Fruit fly (Drosophila melanogaster) whole organism, prepupa: Measurements from ENCODE around the gene Samuel.

ENCODE experiments used
- Blimp-1 ChIP-seq: fragments of 200-800 bp; sonication (Bioruptor generic); optimal IDR thresholded peaks from 3 replicates; lab custom pipeline; 2017; ENCODE audit warnings: missing biosample characterization, missing genetic modification characterization, mild to moderate bottlenecking, moderate library complexity, missing genetic modification reagents
- CG10631 ChIP-seq: fragments of 200-800 bp; sonication (Bioruptor generic); optimal IDR thresholded peaks from 2 replicates; lab custom pipeline; 2016; ENCODE audit warnings: missing biosample characterization, missing genetic modification characterization
- CG10669 ChIP-seq: fragments of 200-800 bp; sonication (Bioruptor generic); optimal IDR thresholded peaks from 3 replicates; lab custom pipeline; 2018; ENCODE audit warnings: missing biosample characterization, mild to moderate bottlenecking, missing genetic modification characterization, moderate library complexity
- CG11294 ChIP-seq: fragments of 200-800 bp; sonication (Bioruptor generic); IDR thresholded peaks from 2 replicates; pipeline ENCODE4 v1.3.6; 2022; ENCODE audit warnings: missing biosample characterization, missing genetic modification characterization
- CG11762 ChIP-seq: fragments of 200-800 bp; sonication (Bioruptor generic); optimal IDR thresholded peaks from 3 replicates; lab custom pipeline; 2016; ENCODE audit warnings: missing biosample characterization, missing genetic modification characterization; ENCODE audit not compliant: insufficient read depth
- CG11902 ChIP-seq: fragments of 200-800 bp; sonication (Bioruptor generic); optimal IDR thresholded peaks from 3 replicates; lab custom pipeline; 2016; ENCODE audit warnings: missing biosample characterization, missing genetic modification characterization
- CG15336 ChIP-seq: fragments of 200-800 bp; sonication (Bioruptor generic); IDR thresholded peaks from 2 replicates; pipeline ENCODE4 v1.3.6; 2022; ENCODE audit warnings: missing biosample characterization, missing genetic modification characterization
- CG1621 ChIP-seq: fragments of 200-800 bp; sonication (Bioruptor generic); optimal IDR thresholded peaks from 3 replicates; lab custom pipeline; 2018; ENCODE audit warnings: missing biosample characterization, mild to moderate bottlenecking, missing genetic modification characterization
- CG16779 ChIP-seq: fragments of 200-800 bp; sonication (Bioruptor generic); optimal IDR thresholded peaks from 3 replicates; lab custom pipeline; 2017; ENCODE audit warnings: missing biosample characterization, mild to moderate bottlenecking, missing genetic modification characterization
- CG31627 ChIP-seq: fragments of 200-800 bp; sonication (Bioruptor generic); optimal IDR thresholded peaks from 3 replicates; lab custom pipeline; 2016; ENCODE audit warnings: missing biosample characterization, missing genetic modification characterization
- CG4318 ChIP-seq: fragments of 200-800 bp; sonication (Bioruptor generic); optimal IDR thresholded peaks from 3 replicates; lab custom pipeline; 2017; ENCODE audit warnings: missing biosample characterization, mild to moderate bottlenecking, missing genetic modification characterization
- CG6163 ChIP-seq: fragments of 200-800 bp; sonication (Bioruptor generic); IDR thresholded peaks from 3 replicates; pipeline ENCODE4 v1.3.6; 2022; ENCODE audit warnings: missing biosample characterization, missing genetic modification characterization
- CG6276 ChIP-seq: fragments of 200-800 bp; sonication (Bioruptor generic); optimal IDR thresholded peaks from 2 replicates; lab custom pipeline; 2017; ENCODE audit warnings: missing biosample characterization, mild to moderate bottlenecking, missing genetic modification characterization
- CG6792 ChIP-seq: fragments of 200-800 bp; sonication (Bioruptor generic); optimal IDR thresholded peaks from 3 replicates; lab custom pipeline; 2016; ENCODE audit warnings: missing biosample characterization, missing genetic modification characterization
- CG6808 ChIP-seq: fragments of 200-800 bp; sonication (Bioruptor generic); optimal IDR thresholded peaks from 3 replicates; lab custom pipeline; 2017; ENCODE audit warnings: missing biosample characterization, missing genetic modification characterization, mild to moderate bottlenecking, moderate library complexity, missing genetic modification reagents
- CG7368 ChIP-seq: fragments of 200-800 bp; sonication (Bioruptor generic); optimal IDR thresholded peaks from 3 replicates; lab custom pipeline; 2016; ENCODE audit warnings: missing biosample characterization, missing genetic modification characterization
- CG8119 ChIP-seq: fragments of 200-800 bp; sonication (Bioruptor generic); IDR thresholded peaks from 3 replicates; pipeline ENCODE4 v1.3.6; 2022; ENCODE audit warnings: missing biosample characterization, missing genetic modification characterization
- CG8319 ChIP-seq: fragments of 200-800 bp; sonication (Bioruptor generic); optimal IDR thresholded peaks from 3 replicates; lab custom pipeline; 2016; ENCODE audit warnings: missing biosample characterization, missing genetic modification characterization
- CG9139 ChIP-seq: fragments of 200-800 bp; sonication (Bioruptor generic); optimal IDR thresholded peaks from 3 replicates; lab custom pipeline; 2017; ENCODE audit warnings: missing biosample characterization, mild to moderate bottlenecking, missing genetic modification characterization
- Eip75B ChIP-seq: fragments of 200-800 bp; sonication (Bioruptor generic); optimal IDR thresholded peaks from 3 replicates; lab custom pipeline; 2016; ENCODE audit warnings: missing biosample characterization, missing genetic modification characterization
- Eip78C ChIP-seq: fragments of 200-800 bp; sonication (Bioruptor generic); peaks from one replicate; lab custom pipeline; 2016; ENCODE audit warnings: missing biosample characterization, missing genetic modification characterization
- Eip93F ChIP-seq: fragments of 200-800 bp; sonication (Bioruptor generic); optimal IDR thresholded peaks from 2 replicates; lab custom pipeline; 2016; ENCODE audit warnings: missing biosample characterization, mild to moderate bottlenecking, missing genetic modification characterization
- Ets21C ChIP-seq: fragments of 200-800 bp; sonication (Bioruptor generic); optimal IDR thresholded peaks from 3 replicates; lab custom pipeline; 2016; ENCODE audit warnings: missing biosample characterization, missing genetic modification characterization
- Ets96B ChIP-seq: fragments of 200-800 bp; optimal IDR thresholded peaks from 2 replicates; lab custom pipeline; 2019; ENCODE audit warnings: missing biosample characterization, mild to moderate bottlenecking, missing genetic modification characterization, moderate library complexity
- Gug ChIP-seq: fragments of 200-800 bp; sonication (Bioruptor generic); IDR thresholded peaks from 2 replicates; pipeline ENCODE4 v1.3.6; 2022; ENCODE audit warnings: missing biosample characterization, missing genetic modification characterization
- Hr39 ChIP-seq: fragments of 200-800 bp; sonication (Bioruptor generic); optimal IDR thresholded peaks from 2 replicates; lab custom pipeline; 2016; ENCODE audit warnings: missing biosample characterization, missing genetic modification characterization
- Lpt ChIP-seq: fragments of 200-800 bp; sonication (Bioruptor generic); optimal IDR thresholded peaks from 3 replicates; lab custom pipeline; 2016; ENCODE audit warnings: missing biosample characterization, missing genetic modification characterization
- Met ChIP-seq: fragments of 200-800 bp; sonication (Bioruptor generic); optimal IDR thresholded peaks from 3 replicates; lab custom pipeline; 2016; ENCODE audit warnings: missing biosample characterization, missing genetic modification characterization
- OdsH ChIP-seq: fragments of 200-800 bp; sonication (Bioruptor generic); optimal IDR thresholded peaks from 3 replicates; lab custom pipeline; 2016; ENCODE audit warnings: missing biosample characterization, missing genetic modification characterization
- Smox ChIP-seq: fragments of 200-800 bp; sonication (Bioruptor generic); optimal IDR thresholded peaks from 3 replicates; lab custom pipeline; 2016; ENCODE audit warnings: missing biosample characterization, missing genetic modification characterization
- Sox102F ChIP-seq: fragments of 200-800 bp; sonication (Bioruptor generic); optimal IDR thresholded peaks from 2 replicates; lab custom pipeline; 2016; ENCODE audit warnings: missing biosample characterization, mild to moderate bottlenecking, missing genetic modification characterization
- Sox14 ChIP-seq: fragments of 200-800 bp; sonication (Bioruptor generic); optimal IDR thresholded peaks from 3 replicates; lab custom pipeline; 2016; ENCODE audit warnings: missing biosample characterization, missing genetic modification characterization
- Sox15 ChIP-seq: fragments of 200-800 bp; sonication (Bioruptor generic); optimal IDR thresholded peaks from 3 replicates; lab custom pipeline; 2016; ENCODE audit warnings: missing biosample characterization, missing genetic modification characterization
- achi ChIP-seq: fragments of 200-800 bp; sonication (Bioruptor generic); optimal IDR thresholded peaks from 3 replicates; lab custom pipeline; 2016; ENCODE audit warnings: missing biosample characterization, missing genetic modification characterization
- cyc ChIP-seq: fragments of 200-800 bp; sonication (Bioruptor generic); optimal IDR thresholded peaks from 3 replicates; lab custom pipeline; 2016; ENCODE audit warnings: missing biosample characterization, missing genetic modification characterization
- dac ChIP-seq: fragments of 200-800 bp; sonication (Bioruptor generic); optimal IDR thresholded peaks from 2 replicates; lab custom pipeline; 2017; ENCODE audit warnings: missing biosample characterization, mild to moderate bottlenecking, missing genetic modification characterization
- dsx ChIP-seq: fragments of 200-800 bp; optimal IDR thresholded peaks from 3 replicates; lab custom pipeline; 2019; ENCODE audit warnings: missing biosample characterization, mild to moderate bottlenecking, missing genetic modification characterization, moderate library complexity; ENCODE audit not compliant: poor library complexity, severe bottlenecking
- esn ChIP-seq: fragments of 200-800 bp; sonication (Bioruptor generic); optimal IDR thresholded peaks from 2 replicates; lab custom pipeline; 2016; ENCODE audit warnings: missing biosample characterization, mild to moderate bottlenecking, missing genetic modification characterization, moderate library complexity
- fd59A ChIP-seq: fragments of 200-800 bp; sonication (Bioruptor generic); optimal IDR thresholded peaks from 2 replicates; lab custom pipeline; 2017; ENCODE audit warnings: missing biosample characterization, mild to moderate bottlenecking, missing genetic modification characterization, missing genetic modification reagents
- fd85E ChIP-seq: fragments of 200-800 bp; sonication (Bioruptor generic); optimal IDR thresholded peaks from 3 replicates; lab custom pipeline; 2016; ENCODE audit warnings: missing biosample characterization, missing genetic modification characterization
- lz ChIP-seq: fragments of 200-800 bp; sonication (Bioruptor generic); optimal IDR thresholded peaks from 3 replicates; lab custom pipeline; 2016; ENCODE audit warnings: missing biosample characterization, missing genetic modification characterization
- net ChIP-seq: fragments of 200-800 bp; sonication (Bioruptor generic); optimal IDR thresholded peaks from 3 replicates; lab custom pipeline; 2016; ENCODE audit warnings: missing biosample characterization, missing genetic modification characterization
- salr ChIP-seq, 2 experiments: fragments of 200-800 bp; sonication (Bioruptor generic); optimal IDR thresholded peaks; 3 replicates each; lab custom pipeline; 2016 to 2018; ENCODE audit warnings: missing biosample characterization in 2 of 2, missing genetic modification characterization in 2 of 2, mild to moderate bottlenecking in 1 of 2
- ss ChIP-seq, 2 experiments: fragments of 200-800 bp; sonication (Bioruptor generic); optimal IDR thresholded peaks; 2 replicates in 1 of 2; 3 replicates in 1 of 2; lab custom pipeline; 2017 to 2018; ENCODE audit warnings: mild to moderate bottlenecking in 2 of 2, missing biosample characterization in 2 of 2, missing genetic modification characterization in 2 of 2, moderate library complexity in 1 of 2
- topi ChIP-seq: fragments of 200-800 bp; sonication (Bioruptor generic); optimal IDR thresholded peaks from 3 replicates; lab custom pipeline; 2016; ENCODE audit warnings: missing biosample characterization, missing genetic modification characterization

Gene Samuel

DNA sequence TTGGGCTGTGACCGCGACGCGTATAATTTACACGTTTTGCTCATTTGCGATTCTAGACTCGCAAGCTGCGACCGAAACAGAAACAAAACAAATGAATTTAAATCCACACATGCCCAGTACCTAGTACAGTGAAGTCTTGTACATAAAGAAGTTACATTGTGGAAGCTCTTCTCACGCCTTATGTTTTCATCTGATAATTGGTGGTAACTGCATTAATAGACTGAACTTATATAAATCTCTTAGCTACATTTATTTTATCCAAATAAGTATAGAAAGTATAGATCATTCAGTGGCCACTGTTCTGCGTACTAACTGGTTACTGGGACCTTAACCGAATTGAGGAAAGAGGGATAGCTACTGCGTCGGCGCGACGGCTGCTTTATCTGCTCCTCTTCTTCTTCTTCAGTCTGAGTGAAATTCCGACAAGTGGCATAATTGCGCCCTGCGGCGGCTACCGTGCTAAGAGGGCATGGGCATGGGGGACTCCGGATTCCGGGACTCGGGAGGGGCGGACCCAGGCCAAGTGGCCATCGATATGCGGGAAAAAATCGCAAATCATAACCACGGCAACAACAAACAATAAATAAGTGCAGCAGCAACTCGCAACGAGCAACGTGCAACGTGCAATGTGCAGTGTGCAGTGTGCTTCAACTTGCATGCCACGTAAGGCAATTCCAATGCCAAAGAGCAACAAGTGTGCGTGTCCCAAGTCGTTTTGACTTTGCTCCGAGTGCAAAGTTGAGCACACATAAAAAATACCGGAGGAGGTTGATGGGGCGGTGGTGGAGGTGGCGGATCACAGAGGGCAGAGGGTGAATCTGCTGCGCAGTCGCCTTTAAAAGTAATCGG is 14.9 kb downstream of the Samuel start (continued):
- TF ChIP-seq Hr39 (GFP tag; lab: Kevin White, UChicago) (peak; percentile 32), lz (GFP tag; lab: Kevin White, UChicago) (peak; percentile 15), CG11294 (no peak), CG8119 (no peak), dac (GFP tag; lab: Kevin White, UChicago) (no peak), ss (GFP tag; optimal IDR thresholded peaks at IDR 0.05; lab: Kevin White, UChicago) (peak in 1 of 2 experiments; percentile 96), CG6276 (no peak), CG7368 (no peak), Lpt (GFP tag; lab: Kevin White, UChicago) (no peak), CG6163 (GFP tag; lab: Robert Waterston, UW) (peak; percentile 16; the same call in 1 of the 3 replicates), Sox14 (GFP tag; lab: Kevin White, UChicago) (peak; percentile 22), CG6792 (GFP tag; lab: Kevin White, UChicago) (peak; percentile 23), Ets96B (peak; percentile 54), Gug (GFP tag; lab: Robert Waterston, UW) (no peak), fd59A (GFP tag; lab: Kevin White, UChicago) (peak; percentile 24), Blimp-1 (GFP tag; lab: Kevin White, UChicago) (no peak), cyc (no peak), net (GFP tag; lab: Kevin White, UChicago) (no peak), CG1621 (tag; lab: Kevin White, UChicago) (peak; percentile 40), Eip93F (GFP tag; lab: Kevin White, UChicago) (no peak), Ets21C (GFP tag; lab: Kevin White, UChicago) (no peak), CG8319 (peak; percentile 33), CG6808 (peak; percentile 34), Smox (GFP tag; lab: Kevin White, UChicago) (peak; percentile 22), achi (GFP tag; lab: Kevin White, UChicago) (no peak), salr (GFP tag; optimal IDR thresholded peaks at IDR 0.05; lab: Kevin White, UChicago) (no peak), CG15336 (GFP tag; lab: Robert Waterston, UW) (no peak), Sox102F (GFP tag; lab: Kevin White, UChicago) (peak; percentile 31), CG4318 (no peak), CG31627 (GFP tag; lab: Kevin White, UChicago) (peak; percentile 23)

DNA sequence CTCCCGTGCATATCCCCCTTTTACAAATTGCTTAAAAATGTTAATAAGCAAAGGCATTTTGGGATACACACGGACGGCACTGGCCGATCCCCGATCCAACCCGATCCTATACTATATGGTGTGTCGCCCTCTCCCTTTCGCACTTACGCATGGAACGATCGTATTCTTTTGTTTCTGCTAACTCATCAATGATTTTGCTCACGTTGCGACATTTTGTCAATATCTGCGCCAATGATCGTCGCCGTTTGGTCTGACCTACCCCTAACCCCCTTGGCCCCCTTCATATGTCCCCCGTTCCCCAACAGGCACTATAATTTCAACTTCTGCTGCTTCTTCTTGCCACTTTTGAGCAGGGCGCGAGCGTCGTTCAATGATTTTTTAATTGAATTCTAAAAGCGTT is 17.1 kb downstream of the Samuel start:
- TF ChIP-seq Sox14 (GFP tag; lab: Kevin White, UChicago) (no peak), dsx (GFP tag; lab: Kevin White, UChicago) (no peak), esn (GFP tag; lab: Kevin White, UChicago) (no peak), Sox102F (GFP tag; lab: Kevin White, UChicago) (no peak), CG11294 (no peak), CG11902 (GFP tag; lab: Kevin White, UChicago) (no peak), topi (GFP tag; lab: Kevin White, UChicago) (no peak), achi (GFP tag; lab: Kevin White, UChicago) (no peak)
- TF ChIP-seq, all 60 proteins: peak for 0

- TF ChIP-seq Met (no peak), CG6808 (peak; percentile 37), CG31627 (GFP tag; lab: Kevin White, UChicago) (no peak), CG9139 (GFP tag; lab: Kevin White, UChicago) (no peak), CG16779 (tag; lab: Kevin White, UChicago) (no peak), Eip75B (peak; percentile 46), Hr39 (GFP tag; lab: Kevin White, UChicago) (no peak), Sox102F (GFP tag; lab: Kevin White, UChicago) (no peak), CG11762 (no peak), CG10669 (GFP tag; lab: Kevin White, UChicago) (peak; percentile 49), Ets96B (peak; percentile 58), Sox15 (GFP tag; lab: Kevin White, UChicago) (no peak), CG11294 (no peak), ss (GFP tag; optimal IDR thresholded peaks at IDR 0.05; lab: Kevin White, UChicago) (peak; percentile 13 to 27), dsx (GFP tag; lab: Kevin White, UChicago) (peak; percentile 57), OdsH (GFP tag; lab: Kevin White, UChicago) (no peak), topi (GFP tag; lab: Kevin White, UChicago) (no peak), achi (GFP tag; lab: Kevin White, UChicago) (peak; percentile 13), fd85E (no peak), net (GFP tag; lab: Kevin White, UChicago) (no peak), Eip93F (GFP tag; lab: Kevin White, UChicago) (no peak), CG10631 (peak; percentile 34), Eip78C (GFP tag; lab: Kevin White, UChicago) (peak; percentile 83), Lpt (GFP tag; lab: Kevin White, UChicago) (no peak)
Measured at dm6 chr2L:11048307-11048706, 18.5 kb downstream of the Samuel start.
